Worm (Caenorhabditis elegans) whole organism, L3 larva: ENCODE measurements around the gene inpp-5K.

Experiments used
- elt-1 ChIP-seq: fragments of 150-350 bp; optimal IDR thresholded peaks from 2 replicates; lab custom pipeline; 2014; ENCODE audit warnings: missing biosample characterization, missing genetic modification characterization
- elt-3 ChIP-seq, 3 experiments: fragments of 150-350 bp in 1 of 3; sonication (generic microtip) in 2 of 3; optimal IDR thresholded peaks; 2 replicates in 2 of 3; 4 replicates in 1 of 3; lab custom pipeline; 2014 to 2017; ENCODE audit warnings: missing biosample characterization in 3 of 3, missing genetic modification characterization in 3 of 3
- eor-1 ChIP-seq, 2 experiments: fragments of 150-350 bp; optimal IDR thresholded peaks; 2 replicates each; lab custom pipeline; 2014 to 2018; ENCODE audit warnings: missing biosample characterization in 2 of 2, missing genetic modification characterization in 2 of 2
- fkh-10 ChIP-seq: sonication (generic microtip); optimal IDR thresholded peaks from 2 replicates; lab custom pipeline; 2017; ENCODE audit warnings: missing biosample characterization, missing genetic modification reagents, missing genetic modification characterization
- jun-1 ChIP-seq: fragments of 150-350 bp; optimal IDR thresholded peaks from 2 replicates; lab custom pipeline; 2014; ENCODE audit warnings: missing biosample characterization, missing genetic modification reagents, missing genetic modification characterization
- lin-15B ChIP-seq: fragments of 150-350 bp; optimal IDR thresholded peaks from 2 replicates; lab custom pipeline; 2014; ENCODE audit warnings: missing biosample characterization, missing genetic modification characterization
- mdl-1 ChIP-seq: fragments of 150-350 bp; optimal IDR thresholded peaks from 2 replicates; lab custom pipeline; 2014; ENCODE audit warnings: missing biosample characterization, missing genetic modification characterization
- nhr-77 ChIP-seq: fragments of 150-350 bp; optimal IDR thresholded peaks from 2 replicates; lab custom pipeline; 2014; ENCODE audit warnings: missing biosample characterization, missing genetic modification characterization
- pha-4 ChIP-seq: fragments of 150-350 bp; optimal IDR thresholded peaks from 2 replicates; lab custom pipeline; 2014; ENCODE audit warnings: missing biosample characterization, missing genetic modification reagents, missing genetic modification characterization
- snpc-4 ChIP-seq: fragments of 150-350 bp; optimal IDR thresholded peaks from 2 replicates; lab custom pipeline; 2014; ENCODE audit warnings: missing biosample characterization, missing genetic modification characterization
- tbx-2 ChIP-seq: sonication (generic microtip); optimal IDR thresholded peaks from 2 replicates; lab custom pipeline; 2016; ENCODE audit warnings: mild to moderate bottlenecking, missing genetic modification characterization, missing compliant biosample characterization
- unc-39 ChIP-seq: sonication (generic microtip); optimal IDR thresholded peaks from 4 replicates; lab custom pipeline; 2017; ENCODE audit warnings: missing biosample characterization, missing genetic modification characterization
- unc-62 ChIP-seq: fragments of 150-350 bp; sonication (generic microtip); optimal IDR thresholded peaks from 4 replicates; lab custom pipeline; 2014; ENCODE audit warnings: missing biosample characterization, missing genetic modification reagents, missing genetic modification characterization
- ztf-4 ChIP-seq: fragments of 150-350 bp; optimal IDR thresholded peaks from 2 replicates; lab custom pipeline; 2014; ENCODE audit warnings: missing biosample characterization, missing genetic modification characterization

DNA sequence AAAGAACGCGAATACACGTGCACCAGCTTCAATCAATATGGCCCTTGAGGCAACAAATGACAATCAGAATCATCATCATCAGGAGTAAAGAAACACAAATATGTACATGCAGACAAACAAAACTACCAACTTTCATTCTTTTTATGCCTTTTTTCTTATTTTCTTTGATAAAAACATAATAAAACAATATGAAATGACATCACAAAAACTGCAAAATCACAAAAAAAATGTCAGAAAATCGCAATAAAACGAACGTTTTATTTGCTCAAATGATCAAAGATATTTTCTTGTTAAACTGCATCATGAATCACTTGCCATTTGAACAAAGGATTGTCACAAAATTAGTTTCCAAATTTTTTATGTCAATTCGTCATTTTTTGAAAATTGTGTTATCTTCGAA lies 6.7 kb downstream of the inpp-5K start:
- no peak for TF ChIP-seq ztf-4 (tag; lab: Kevin White, UChicago)
- no peak for TF ChIP-seq elt-1
- TF ChIP-seq pha-4 (tag; lab: Kevin White, UChicago) = peak; percentile 6
- TF ChIP-seq mdl-1 (tag; lab: Kevin White, UChicago) = no peak
- no peak for TF ChIP-seq jun-1
- TF ChIP-seq eor-1 (tag; optimal IDR thresholded peaks at IDR 0.05; lab: Kevin White, UChicago) = no peak
- no peak for TF ChIP-seq unc-39 (tag; lab: Kevin White, UChicago)
- no peak for TF ChIP-seq unc-62 (GFP tag; lab: Kevin White, UChicago)
- TF ChIP-seq lin-15B (tag; lab: Kevin White, UChicago) = no peak
- TF ChIP-seq nhr-77 (tag; lab: Kevin White, UChicago) = no peak
- TF ChIP-seq tbx-2 (tag; lab: Kevin White, UChicago) = no peak
- TF ChIP-seq fkh-10 (GFP tag; lab: Kevin White, UChicago) = no peak
- no peak for TF ChIP-seq elt-3 (tag; optimal IDR thresholded peaks at IDR 0.05; lab: Kevin White, UChicago)
- no peak for TF ChIP-seq snpc-4
